Fruit fly (Drosophila melanogaster): ENCODE data around the gene disco.

- TF ChIP-seq Hr96 (GFP tag; optimal IDR thresholded peaks at IDR 0.05), result no peak
- TF ChIP-seq CG5204 (GFP tag; optimal IDR thresholded peaks at IDR 0.05), result no peak
Measured at dm6 chrX:16231292-16231691, 14.7 kb upstream of the disco start.
